Worm (Caenorhabditis elegans) whole organism, mixed stage, embryonic: ENCODE measurements around the gene dnc-2.
A peak's percentile ranks its signal among the peaks of the same experiment; 100 is the strongest.

Experiments
- blmp-1 ChIP-seq: fragments of 150-350 bp; optimal IDR thresholded peaks from 2 replicates; lab custom pipeline; 2014; ENCODE audit warnings: missing biosample characterization, missing genetic modification characterization
- ceh-43 ChIP-seq: fragments of 200-800 bp; sonication (Bioruptor generic); optimal IDR thresholded peaks from 2 replicates; lab custom pipeline; 2018; ENCODE audit warnings: mild to moderate bottlenecking, missing genetic modification characterization, moderate library complexity, missing compliant biosample characterization
- ces-1 ChIP-seq: fragments of 150-350 bp; optimal IDR thresholded peaks from 2 replicates; lab custom pipeline; 2014; ENCODE audit warnings: missing biosample characterization, missing genetic modification reagents, missing genetic modification characterization
- snpc-4 ChIP-seq: fragments of 150-350 bp; optimal IDR thresholded peaks from 2 replicates; lab custom pipeline; 2014; ENCODE audit warnings: missing biosample characterization, missing genetic modification characterization
- unc-120 ChIP-seq: sonication (generic microtip); optimal IDR thresholded peaks from 2 replicates; lab custom pipeline; 2017; ENCODE audit warnings: missing genetic modification characterization, missing compliant biosample characterization; ENCODE audit not compliant: poor library complexity, severe bottlenecking
- unc-39 ChIP-seq: fragments of 150-350 bp; optimal IDR thresholded peaks from 2 replicates; lab custom pipeline; 2014; ENCODE audit warnings: missing biosample characterization, missing genetic modification characterization

DNA sequence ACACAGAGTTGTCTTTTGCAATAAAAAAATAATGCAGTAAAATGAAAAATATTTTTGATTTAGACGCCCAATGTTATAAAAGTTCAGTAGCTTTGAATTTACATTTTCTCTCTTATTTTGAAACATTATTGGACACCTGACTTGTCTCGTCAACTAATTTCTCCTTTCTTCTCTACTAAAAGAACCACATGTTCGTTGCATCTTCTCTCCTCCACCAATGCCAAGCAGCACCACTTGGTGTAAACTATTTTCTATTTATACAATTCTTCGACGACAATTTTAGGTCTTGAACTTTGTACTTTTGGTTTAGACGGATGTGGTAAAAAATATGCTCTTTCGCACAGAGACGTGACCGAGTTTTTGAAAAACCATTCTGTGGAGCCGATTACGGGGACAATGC lies 5.1 kb upstream of the dnc-2 start:
- TF ChIP-seq unc-39 (tag; lab: Kevin White, UChicago) (no peak), blmp-1 (tag; lab: Kevin White, UChicago) (no peak), ceh-43 (GFP tag; lab: Kevin White, UChicago) (no peak), snpc-4 (tag; lab: Kevin White, UChicago) (no peak), ces-1 (no peak), unc-120 (peak; percentile 17)
